Worm (Caenorhabditis elegans) whole organism, L3 larva: ENCODE results near the gene Y51B9A.5.
A peak's percentile ranks its signal among the peaks of the same experiment; 100 is the strongest.

Experiments used
- R02D3.7 ChIP-seq: fragments of 150-350 bp; optimal IDR thresholded peaks from 2 replicates; lab custom pipeline; 2014; ENCODE audit warnings: missing biosample characterization, missing genetic modification characterization
- aly-2 ChIP-seq: fragments of 150-350 bp; optimal IDR thresholded peaks from 2 replicates; lab custom pipeline; 2014; ENCODE audit warnings: missing biosample characterization, missing genetic modification characterization
- ama-1 ChIP-seq: fragments of 150-350 bp; optimal IDR thresholded peaks from 2 replicates; lab custom pipeline; 2018
- ceh-9 ChIP-seq: sonication (generic microtip); optimal IDR thresholded peaks from 2 replicates; lab custom pipeline; 2018; ENCODE audit warnings: missing biosample characterization, missing genetic modification characterization
- daf-12 ChIP-seq: fragments of 150-350 bp; optimal IDR thresholded peaks from 2 replicates; lab custom pipeline; 2014; ENCODE audit warnings: missing biosample characterization, missing genetic modification reagents, missing genetic modification characterization
- egl-5 ChIP-seq: fragments of 150-350 bp; optimal IDR thresholded peaks from 2 replicates; lab custom pipeline; 2017; ENCODE audit warnings: missing biosample characterization, missing genetic modification reagents, missing genetic modification characterization, inconsistent platforms
- elt-1 ChIP-seq: fragments of 150-350 bp; optimal IDR thresholded peaks from 2 replicates; lab custom pipeline; 2014; ENCODE audit warnings: missing biosample characterization, missing genetic modification characterization
- elt-2 ChIP-seq: sonication (generic microtip); optimal IDR thresholded peaks from 2 replicates; lab custom pipeline; 2016; ENCODE audit warnings: missing genetic modification reagents, mild to moderate bottlenecking, missing genetic modification characterization, missing compliant biosample characterization
- eor-1 ChIP-seq, 2 experiments: fragments of 150-350 bp; optimal IDR thresholded peaks; 2 replicates each; lab custom pipeline; 2014 to 2018; ENCODE audit warnings: missing biosample characterization in 2 of 2, missing genetic modification characterization in 2 of 2
- fkh-10 ChIP-seq: sonication (generic microtip); optimal IDR thresholded peaks from 2 replicates; lab custom pipeline; 2017; ENCODE audit warnings: missing biosample characterization, missing genetic modification reagents, missing genetic modification characterization
- fkh-2 ChIP-seq: fragments of 150-350 bp; optimal IDR thresholded peaks from 2 replicates; lab custom pipeline; 2014; ENCODE audit warnings: missing biosample characterization, missing genetic modification reagents, missing genetic modification characterization
- fos-1 ChIP-seq: fragments of 150-350 bp; optimal IDR thresholded peaks from 2 replicates; lab custom pipeline; 2014; ENCODE audit warnings: missing biosample characterization, missing genetic modification characterization
- hmg-11 ChIP-seq: sonication (generic microtip); optimal IDR thresholded peaks from 2 replicates; lab custom pipeline; 2016; ENCODE audit warnings: missing genetic modification characterization, missing compliant biosample characterization
- jun-1 ChIP-seq: fragments of 150-350 bp; optimal IDR thresholded peaks from 2 replicates; lab custom pipeline; 2014; ENCODE audit warnings: missing biosample characterization, missing genetic modification reagents, missing genetic modification characterization
- lin-15B ChIP-seq: fragments of 150-350 bp; optimal IDR thresholded peaks from 2 replicates; lab custom pipeline; 2014; ENCODE audit warnings: missing biosample characterization, missing genetic modification characterization
- lin-39 ChIP-seq: fragments of 150-350 bp; optimal IDR thresholded peaks from 2 replicates; lab custom pipeline; 2018; ENCODE audit warnings: missing biosample characterization, missing genetic modification reagents, missing genetic modification characterization
- nfya-1 ChIP-seq: sonication (generic microtip); optimal IDR thresholded peaks from 2 replicates; lab custom pipeline; 2017; ENCODE audit warnings: missing genetic modification characterization, mild to moderate bottlenecking, missing compliant biosample characterization, antibody characterized with exemption, moderate library complexity; ENCODE audit not compliant: insufficient read depth
- nhr-12 ChIP-seq: fragments of 150-350 bp; optimal IDR thresholded peaks from 2 replicates; lab custom pipeline; 2014; ENCODE audit warnings: missing biosample characterization, missing genetic modification characterization
- nhr-23 ChIP-seq: fragments of 150-350 bp; optimal IDR thresholded peaks from 2 replicates; lab custom pipeline; 2014; ENCODE audit warnings: missing biosample characterization, missing genetic modification reagents, missing genetic modification characterization
- nhr-28 ChIP-seq: fragments of 150-350 bp; optimal IDR thresholded peaks from 2 replicates; lab custom pipeline; 2014; ENCODE audit warnings: missing biosample characterization, missing genetic modification characterization
- nhr-43 ChIP-seq: sonication (generic microtip); optimal IDR thresholded peaks from 2 replicates; lab custom pipeline; 2016; ENCODE audit warnings: mild to moderate bottlenecking, missing genetic modification characterization, missing compliant biosample characterization; ENCODE audit not compliant: poor library complexity, severe bottlenecking
- pha-4 ChIP-seq: fragments of 150-350 bp; optimal IDR thresholded peaks from 2 replicates; lab custom pipeline; 2014; ENCODE audit warnings: missing biosample characterization, missing genetic modification reagents, missing genetic modification characterization
- pqm-1 ChIP-seq: fragments of 150-350 bp; optimal IDR thresholded peaks from 2 replicates; lab custom pipeline; 2017; ENCODE audit warnings: missing biosample characterization, missing genetic modification characterization, inconsistent platforms
- sea-2 ChIP-seq: fragments of 150-350 bp; sonication (generic microtip); optimal IDR thresholded peaks from 4 replicates; lab custom pipeline; 2014; ENCODE audit warnings: missing biosample characterization, missing genetic modification reagents, missing genetic modification characterization
- snpc-4 ChIP-seq: fragments of 150-350 bp; optimal IDR thresholded peaks from 2 replicates; lab custom pipeline; 2014; ENCODE audit warnings: missing biosample characterization, missing genetic modification characterization
- tbx-2 ChIP-seq: sonication (generic microtip); optimal IDR thresholded peaks from 2 replicates; lab custom pipeline; 2016; ENCODE audit warnings: mild to moderate bottlenecking, missing genetic modification characterization, missing compliant biosample characterization
- unc-39 ChIP-seq: sonication (generic microtip); optimal IDR thresholded peaks from 4 replicates; lab custom pipeline; 2017; ENCODE audit warnings: missing biosample characterization, missing genetic modification characterization
- unc-62 ChIP-seq: fragments of 150-350 bp; sonication (generic microtip); optimal IDR thresholded peaks from 4 replicates; lab custom pipeline; 2014; ENCODE audit warnings: missing biosample characterization, missing genetic modification reagents, missing genetic modification characterization

Y51B9A.5 gene

DNA sequence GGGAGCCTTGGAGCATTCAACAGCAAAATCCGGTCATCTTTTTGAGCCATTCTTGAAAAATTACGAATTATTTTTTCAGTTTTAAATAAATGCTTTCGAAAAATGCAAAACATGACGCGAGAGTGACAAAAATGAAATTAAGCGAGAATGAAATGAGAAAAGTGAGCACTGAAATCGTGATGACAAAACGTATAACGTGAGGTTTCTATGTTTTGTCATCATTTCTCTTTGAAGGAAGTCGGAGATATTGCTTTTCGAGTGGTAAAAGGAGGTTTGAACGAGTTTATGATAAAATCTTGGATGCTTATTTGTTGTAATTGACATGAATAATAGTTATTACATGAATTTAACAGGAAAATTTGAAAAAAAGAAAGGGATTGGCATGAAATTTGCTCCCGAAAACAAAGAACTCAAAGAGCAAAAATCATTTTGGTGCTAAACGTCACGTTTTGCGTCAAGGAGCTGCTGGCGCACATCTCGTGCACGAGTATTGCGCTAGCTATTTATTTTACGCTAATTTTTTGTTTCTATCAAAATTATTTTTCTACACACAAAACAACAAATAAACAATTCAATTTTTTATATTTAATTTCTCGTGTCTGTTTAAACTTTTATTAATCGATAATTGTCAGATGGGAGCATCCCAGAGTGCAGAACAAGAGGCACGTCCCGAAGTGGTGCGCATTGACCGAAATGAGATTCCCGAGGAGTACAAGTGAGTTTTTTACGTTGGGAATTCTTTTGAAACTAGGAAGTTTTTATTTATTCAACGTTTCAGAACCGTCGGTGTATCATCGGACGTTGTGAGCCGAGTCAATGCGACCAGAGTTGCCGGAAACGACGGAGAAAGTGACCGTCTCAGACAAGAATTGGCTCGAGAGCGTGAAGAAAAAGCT is 12.7 kb downstream of the Y51B9A.5 start, which contains the start of the genes gss-1 and chch-3:
Gene gss-1, minus strand, starts transcription at position 51 of the 896 bp plus-strand sequence.
Gene chch-3, plus strand, starts transcription at position 633 of the 896 bp plus-strand sequence.
- TF ChIP-seq elt-2 (peak; percentile 54), nhr-43 (tag; lab: Kevin White, UChicago) (peak; percentile 40), egl-5 (tag; lab: Kevin White, UChicago) (no peak), aly-2 (tag; lab: Kevin White, UChicago) (no peak), tbx-2 (tag; lab: Kevin White, UChicago) (no peak), elt-1 (tag; lab: Kevin White, UChicago) (no peak), nhr-23 (tag; lab: Kevin White, UChicago) (peak; percentile 32), snpc-4 (tag; lab: Kevin White, UChicago) (peak; percentile 64), unc-39 (tag; lab: Kevin White, UChicago) (no peak), nhr-12 (tag; lab: Kevin White, UChicago) (no peak), sea-2 (GFP tag; lab: Kevin White, UChicago) (no peak), lin-15B (tag; lab: Kevin White, UChicago) (peak; percentile 55), fos-1 (tag; lab: Kevin White, UChicago) (no peak), fkh-2 (no peak), pha-4 (tag; lab: Kevin White, UChicago) (peak; percentile 75), pqm-1 (tag; lab: Kevin White, UChicago) (peak; percentile 0), lin-39 (tag; lab: Kevin White, UChicago) (peak; percentile 55), ama-1 (lab: Kevin White, UChicago) (no peak), eor-1 (tag; optimal IDR thresholded peaks at IDR 0.05; lab: Kevin White, UChicago) (no peak)

DNA sequence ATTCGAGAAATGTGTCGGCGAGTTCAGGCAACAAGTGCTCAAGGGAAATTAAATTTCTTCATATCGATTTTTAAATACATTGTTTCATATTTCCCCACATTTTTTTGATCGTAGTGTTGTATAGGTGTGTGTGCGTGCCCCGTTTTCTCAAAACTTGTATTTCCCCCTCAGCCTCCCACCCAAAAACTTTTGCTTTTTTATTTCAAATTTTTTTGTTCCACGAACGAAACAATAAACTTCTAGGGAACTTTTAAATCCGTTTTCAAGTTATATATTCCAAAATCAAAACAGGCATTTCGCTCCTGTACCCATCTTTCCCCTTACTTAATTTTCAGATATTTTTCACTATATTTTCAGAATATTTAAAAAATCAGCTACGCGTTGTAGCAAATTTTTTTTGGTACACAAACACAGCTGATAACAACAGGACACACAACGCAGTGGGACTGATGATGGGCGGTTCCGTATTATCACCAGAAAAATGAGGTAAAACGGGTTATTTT is 14.2 kb downstream of the Y51B9A.5 start, which contains the start of the genes M176.4 and M176.16:
Gene M176.4, plus strand, starts transcription at position 301 of the 503 bp plus-strand sequence.
Gene M176.16, plus strand, starts transcription at position 453 of the 503 bp plus-strand sequence.
- TF ChIP-seq daf-12 (tag; lab: Kevin White, UChicago) (no peak), elt-2 (peak; percentile 38), nhr-28 (tag; lab: Kevin White, UChicago) (no peak)

DNA sequence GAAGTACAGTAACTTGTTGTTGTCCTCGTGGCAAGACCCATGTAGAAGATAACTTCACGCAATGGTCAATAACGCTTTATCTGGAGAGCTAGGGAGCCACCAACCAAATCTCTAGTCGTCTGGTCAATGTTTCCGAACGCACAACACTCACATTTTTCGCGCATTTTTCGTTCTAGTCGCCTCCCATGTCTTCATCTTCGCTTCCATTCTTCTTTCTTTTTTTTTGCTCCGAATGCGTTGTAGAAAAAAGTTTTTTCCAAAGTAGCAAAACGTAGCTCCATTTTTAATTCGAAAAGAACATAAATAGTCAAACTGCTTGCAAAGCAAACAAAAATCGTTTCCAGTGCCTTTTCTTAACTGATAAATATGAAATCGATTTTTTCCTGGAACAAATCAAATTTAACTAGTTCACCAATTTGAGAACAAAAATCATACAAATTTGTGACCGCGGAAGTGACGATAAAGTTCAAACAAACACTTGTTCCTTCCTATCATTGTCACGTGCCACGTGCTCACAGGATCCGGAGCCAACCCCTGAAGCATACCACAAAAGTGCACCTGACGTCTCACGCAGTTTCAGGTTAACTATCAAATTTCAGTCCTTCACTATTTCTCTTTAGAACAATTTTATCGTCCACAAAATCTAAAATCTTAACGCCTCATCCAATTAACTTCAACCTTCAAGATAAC is 15.0 kb downstream of the Y51B9A.5 start:
- TF ChIP-seq pqm-1 (tag; lab: Kevin White, UChicago) (peak; percentile 55), nhr-23 (tag; lab: Kevin White, UChicago) (no peak), nfya-1 (tag; lab: Kevin White, UChicago) (no peak), aly-2 (tag; lab: Kevin White, UChicago) (no peak), pha-4 (tag; lab: Kevin White, UChicago) (peak; percentile 13), unc-62 (GFP tag; lab: Kevin White, UChicago) (no peak), elt-2 (peak; percentile 39), egl-5 (tag; lab: Kevin White, UChicago) (no peak), eor-1 (tag; optimal IDR thresholded peaks at IDR 0.05; lab: Kevin White, UChicago) (no peak), jun-1 (tag; lab: Kevin White, UChicago) (peak; percentile 26)

DNA sequence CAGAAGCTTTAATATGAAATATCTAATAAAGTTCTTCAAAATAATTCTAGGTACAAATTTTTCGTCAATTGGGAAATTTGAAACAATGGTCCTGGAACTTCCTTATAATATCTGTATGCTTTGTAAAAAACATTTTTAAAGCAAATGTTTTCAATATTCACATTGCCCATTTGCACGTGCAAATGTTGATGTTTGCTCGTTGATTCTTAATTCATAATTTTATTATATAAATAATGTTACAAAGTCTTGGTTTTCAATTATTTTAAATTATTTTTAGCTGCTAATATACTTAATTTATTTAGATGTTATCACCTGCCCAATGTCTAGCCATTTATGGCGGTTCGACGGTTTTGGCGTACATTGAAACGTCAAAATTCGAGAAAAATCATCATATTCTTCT is 18.0 kb downstream of the Y51B9A.5 start, which contains the start of gene M176.11:
Gene M176.11, plus strand, starts transcription at position 301 of the 400 bp plus-strand sequence.
- TF ChIP-seq tbx-2 (tag; lab: Kevin White, UChicago) (no peak), ceh-9 (tag; lab: Kevin White, UChicago) (no peak)

DNA sequence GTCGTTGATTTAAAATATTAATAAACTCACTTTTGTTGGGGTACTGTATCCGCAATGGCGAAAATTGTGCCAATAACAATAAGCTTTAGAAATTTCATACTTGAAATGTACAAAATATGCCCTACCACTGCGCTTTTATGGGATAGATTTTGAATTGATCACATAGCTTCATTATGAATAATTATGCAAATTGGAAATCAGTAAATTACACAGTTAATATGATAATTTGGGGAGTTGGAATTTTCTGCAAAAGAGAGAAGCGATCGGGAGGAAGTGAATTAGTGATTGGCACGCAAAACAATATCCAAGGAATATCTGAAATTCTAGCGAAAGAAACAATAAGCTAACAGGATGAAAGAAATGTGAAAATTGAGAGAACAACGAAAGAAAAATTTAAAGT is 22.1 kb downstream of the Y51B9A.5 start, which contains the start of gene M176.10:
Gene M176.10, minus strand, starts transcription at position 101 of the 400 bp plus-strand sequence.
- no peak for TF ChIP-seq R02D3.7 (tag; lab: Kevin White, UChicago)

DNA sequence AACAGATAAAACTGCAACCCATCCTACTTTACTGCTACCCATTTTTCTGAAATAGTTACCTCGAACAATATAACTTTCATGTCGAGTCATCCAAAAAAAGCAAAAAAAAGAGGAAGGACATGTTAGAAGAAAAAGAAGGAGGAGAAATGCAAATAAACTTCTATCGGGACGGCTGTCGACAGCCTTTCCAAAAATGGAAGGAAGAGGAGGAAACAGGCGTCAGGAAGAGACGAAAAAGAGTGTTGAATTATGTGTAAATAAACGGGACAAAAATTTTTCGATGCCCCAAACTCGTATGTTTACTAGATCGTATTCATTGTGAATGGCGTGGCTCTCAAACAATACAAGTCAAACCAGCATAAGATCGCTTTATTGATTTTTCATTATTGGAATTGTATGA is 23.7 kb downstream of the Y51B9A.5 start, which contains the start of gene M176.5:
Gene M176.5, minus strand, starts transcription at position 101 of the 400 bp plus-strand sequence.
- no peak for TF ChIP-seq tbx-2 (tag; lab: Kevin White, UChicago)
- TF ChIP-seq fkh-10 (GFP tag; lab: Kevin White, UChicago) = no peak
- TF ChIP-seq hmg-11 (tag; lab: Kevin White, UChicago) = peak; percentile 5
- peak; percentile 78 for TF ChIP-seq pha-4 (tag; lab: Kevin White, UChicago)
- TF ChIP-seq, all 47 proteins: peak for 2
